Fruit fly (Drosophila melanogaster): ENCODE data around the gene CG11030.

CG11030 gene

DNA sequence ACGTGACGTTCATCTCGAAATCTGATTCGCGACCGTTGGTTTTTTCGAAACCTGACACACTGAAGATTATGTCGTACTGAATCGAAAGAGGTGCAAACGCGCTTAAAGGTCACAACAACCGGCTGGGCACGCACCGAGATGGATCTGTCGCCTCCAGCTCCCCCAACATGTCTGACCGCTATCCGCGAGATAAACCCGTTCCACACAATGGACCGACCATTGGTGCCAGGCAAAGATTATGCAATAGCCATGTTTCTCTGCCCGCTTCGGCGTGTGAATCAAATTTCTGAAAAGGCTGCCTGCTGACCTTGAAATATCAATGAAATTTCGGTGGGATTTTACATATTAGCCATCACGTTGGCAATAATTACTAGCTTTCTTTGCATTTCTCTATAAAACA lies 40.7 kb downstream of the CG11030 start:
- TF ChIP-seq noc (tag; optimal IDR thresholded peaks at IDR 0.05): no peak

dm6 chr2L:5766042-5766441 lies 41.6 kb downstream of the CG11030 start, which contains the start of gene obst-E:
Gene obst-E, minus strand, starts transcription at chr2L:5766142.
- no peak for TF ChIP-seq noc (tag; optimal IDR thresholded peaks at IDR 0.05)

DNA sequence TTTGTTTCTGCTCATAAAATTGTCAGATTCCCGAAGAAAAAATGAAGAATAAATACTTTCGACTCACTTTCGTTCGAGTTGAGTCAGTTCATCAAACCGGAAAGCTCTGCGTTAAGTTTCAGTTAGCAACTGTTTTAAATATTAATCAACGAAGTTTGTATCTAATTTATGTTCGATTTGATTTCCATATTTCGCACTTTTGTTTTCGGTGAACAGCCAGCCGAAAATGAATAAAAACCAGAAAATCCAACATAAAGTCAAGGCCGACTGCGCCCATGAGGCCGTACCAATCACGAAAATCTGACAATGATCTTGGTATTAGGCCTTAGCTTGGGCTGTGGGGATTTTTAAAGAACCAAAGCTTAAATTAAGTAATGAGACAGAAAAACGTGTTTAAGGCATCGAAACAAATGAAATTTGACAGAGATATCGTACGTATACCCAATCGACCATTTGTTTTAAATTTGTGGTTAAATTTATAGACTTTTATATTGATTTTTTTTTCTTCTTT lies 42.1 kb downstream of the CG11030 start:
- TF ChIP-seq noc (tag; optimal IDR thresholded peaks at IDR 0.05): no peak

dm6 chr2L:5771179-5771578 lies 46.7 kb downstream of the CG11030 start:
- TF ChIP-seq noc (tag; optimal IDR thresholded peaks at IDR 0.05): no peak

DNA sequence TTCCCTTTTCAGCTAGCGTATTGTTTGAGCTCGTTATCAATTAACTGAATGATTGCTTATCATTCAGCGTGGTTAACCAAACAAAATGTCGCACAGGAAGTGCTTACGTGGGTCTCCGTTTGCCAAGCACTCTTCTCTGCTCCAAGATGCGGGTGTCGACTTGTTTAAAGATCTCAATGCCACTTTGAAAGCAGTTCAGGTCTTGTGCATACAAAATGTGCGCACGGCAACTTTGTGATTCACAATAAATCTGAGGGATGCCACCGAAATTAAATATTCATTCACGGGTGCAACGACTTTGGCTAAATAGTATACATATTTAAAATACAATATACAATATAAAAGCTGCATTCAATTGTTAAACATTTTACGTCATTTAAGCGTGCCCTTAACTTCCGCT lies 47.8 kb downstream of the CG11030 start:
- TF ChIP-seq noc (tag; optimal IDR thresholded peaks at IDR 0.05): no peak

dm6 chr2L:5778157-5778556 lies 53.7 kb downstream of the CG11030 start:
- no peak for TF ChIP-seq noc (tag; optimal IDR thresholded peaks at IDR 0.05)

DNA sequence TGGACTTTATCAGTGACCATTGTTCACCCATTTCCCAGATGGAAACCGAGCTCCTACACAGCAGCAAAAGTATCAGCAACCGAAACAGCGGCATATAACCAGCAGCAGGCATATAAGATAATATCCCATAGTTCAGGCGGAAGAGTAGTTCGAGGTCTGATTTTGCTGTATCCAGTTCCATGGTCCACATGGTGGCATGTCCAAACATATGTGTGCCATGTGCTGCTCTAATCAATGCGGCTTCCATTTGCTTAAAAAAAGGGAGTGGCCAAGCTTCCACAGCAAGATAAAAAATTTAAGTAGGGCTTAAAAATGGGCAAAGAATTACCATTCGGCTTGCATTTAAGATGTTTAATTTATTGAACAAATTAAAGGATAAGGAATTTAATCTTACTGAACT lies 56.2 kb downstream of the CG11030 start:
- no peak for TF ChIP-seq noc (tag; optimal IDR thresholded peaks at IDR 0.05)

DNA sequence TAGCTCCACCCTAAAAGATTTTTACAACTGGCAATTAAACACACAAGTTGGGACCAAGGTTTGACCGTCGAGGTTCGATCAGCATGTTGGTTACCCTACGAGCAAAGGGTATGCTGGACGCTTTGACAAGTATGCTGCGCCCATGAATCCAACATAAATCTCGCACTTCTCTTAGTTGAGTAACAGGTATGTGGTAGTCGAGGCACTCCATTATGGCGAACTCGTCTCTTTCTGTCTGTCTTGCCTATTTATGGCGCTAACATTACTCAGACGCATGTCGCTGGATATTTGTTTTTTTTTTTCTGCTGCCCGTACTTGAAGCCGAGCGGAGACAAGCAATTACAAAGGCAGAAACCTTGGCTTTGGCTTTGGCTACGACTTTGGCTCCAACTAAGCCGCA lies 56.7 kb downstream of the CG11030 start:
- TF ChIP-seq noc (tag; optimal IDR thresholded peaks at IDR 0.05): no peak

DNA sequence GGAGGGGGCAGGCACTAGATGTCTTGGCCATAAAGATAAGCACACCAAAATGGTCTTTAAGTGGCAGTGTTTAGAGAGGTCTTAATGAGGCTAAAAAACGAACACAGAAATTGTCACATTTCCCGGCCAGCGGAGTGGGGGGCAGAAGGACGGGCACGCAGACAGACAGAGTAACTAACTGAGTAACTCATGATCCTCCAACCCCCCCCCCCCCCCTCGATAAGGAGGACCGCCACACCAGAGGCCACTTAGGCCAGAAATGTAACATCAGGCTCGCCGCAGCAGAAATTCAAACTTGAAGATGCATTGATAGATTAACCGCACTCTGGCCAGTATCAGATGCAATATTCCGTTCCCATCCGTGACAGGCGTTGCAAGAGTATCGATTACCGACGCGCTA lies 58.4 kb downstream of the CG11030 start:
- TF ChIP-seq noc (tag; optimal IDR thresholded peaks at IDR 0.05): no peak

DNA sequence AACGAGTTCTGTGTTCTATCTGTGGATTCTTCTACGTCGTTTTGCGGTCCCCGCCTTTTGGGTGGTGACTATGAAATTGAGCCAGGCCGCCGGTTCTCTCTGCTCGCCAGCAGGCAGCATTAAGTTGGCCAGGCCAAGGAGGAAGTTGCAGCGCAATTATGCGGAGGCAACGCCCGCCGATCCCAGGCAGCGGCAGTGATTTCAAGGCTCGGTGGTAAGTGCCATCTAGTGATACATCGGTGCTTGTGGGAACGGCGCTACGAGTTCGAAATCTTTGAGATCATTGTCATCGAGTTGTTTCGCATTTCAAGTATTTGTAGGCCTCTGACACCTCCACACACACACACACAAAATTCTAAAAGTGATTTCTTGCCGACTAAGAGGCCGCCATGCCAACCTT lies 59.3 kb downstream of the CG11030 start, which contains the start of gene CG31913:
Gene CG31913 (plus strand): TSS at position 301 of the 400 bp plus-strand sequence.
- TF ChIP-seq noc (tag; optimal IDR thresholded peaks at IDR 0.05): no peak

DNA sequence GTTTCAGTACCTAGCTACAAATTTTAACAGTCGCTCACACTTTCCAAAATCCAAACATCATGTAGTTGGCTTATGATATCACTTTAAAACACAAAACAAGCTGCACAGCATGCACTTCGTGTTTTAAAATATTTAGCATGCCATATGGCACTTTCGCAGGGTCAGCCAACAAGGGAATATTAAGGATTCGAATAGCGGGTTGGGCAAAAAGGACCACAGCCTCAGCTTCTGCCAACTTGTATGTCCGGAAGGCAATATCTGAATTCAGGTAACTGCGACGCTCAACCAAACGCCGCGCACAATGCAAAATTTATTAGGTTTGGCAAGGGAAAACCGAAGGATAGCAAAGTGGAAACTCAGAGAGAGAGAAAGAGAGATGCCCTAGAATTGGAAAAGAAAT lies 64.8 kb downstream of the CG11030 start:
- no peak for TF ChIP-seq noc (tag; optimal IDR thresholded peaks at IDR 0.05)

DNA sequence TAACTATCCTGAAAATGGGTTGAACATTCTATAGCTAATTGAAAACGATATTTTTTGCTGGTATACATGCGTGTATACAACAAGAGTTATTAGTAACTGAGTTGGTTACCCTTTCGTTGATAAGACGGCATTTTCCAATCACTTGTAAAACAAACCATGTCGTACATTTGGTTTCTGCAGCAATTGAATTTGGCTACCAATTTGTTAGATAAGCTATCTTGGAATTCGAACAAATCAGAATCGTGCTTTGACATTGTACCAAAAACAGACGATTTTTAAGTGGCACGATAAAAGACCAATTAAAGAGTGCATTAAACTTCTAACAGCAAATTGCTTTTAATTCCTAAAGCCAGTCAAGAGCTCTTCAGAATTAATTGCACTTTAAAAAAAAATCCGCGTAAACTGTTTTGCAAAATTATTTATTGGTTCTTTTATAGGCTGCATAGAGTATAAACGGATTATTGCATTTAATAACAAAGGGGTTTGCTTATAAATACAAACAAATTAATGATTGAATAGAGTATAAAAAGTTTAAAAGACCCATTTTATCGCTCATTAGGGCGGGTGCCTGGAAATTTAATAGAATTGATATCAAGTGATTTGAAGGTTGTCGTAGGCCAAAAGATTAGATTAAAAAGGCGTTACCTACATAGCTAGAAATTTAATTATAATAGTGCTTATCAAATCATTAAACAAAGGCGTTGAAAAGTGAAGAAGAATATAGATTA lies 66.5 kb downstream of the CG11030 start:
- no peak for TF ChIP-seq noc (tag; optimal IDR thresholded peaks at IDR 0.05)

DNA sequence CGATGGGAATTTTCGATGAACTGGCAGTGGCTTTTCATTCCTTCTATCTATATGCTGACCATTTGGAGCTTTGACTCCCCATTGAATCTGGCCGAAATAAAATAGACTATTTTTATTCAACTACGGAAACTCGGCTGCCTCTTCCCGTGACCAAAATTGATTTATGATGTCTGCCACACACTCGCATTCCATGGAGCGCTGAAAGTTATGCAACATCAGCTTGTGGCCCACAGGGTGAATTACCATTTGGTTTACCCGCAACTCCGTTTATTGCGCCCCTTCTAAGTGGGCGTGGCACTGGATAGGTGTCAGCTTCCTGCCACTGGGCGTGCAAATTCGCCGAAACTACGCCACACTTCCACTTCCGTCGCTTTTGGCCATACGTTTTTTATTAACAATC lies 68.6 kb downstream of the CG11030 start:
- no peak for TF ChIP-seq noc (tag; optimal IDR thresholded peaks at IDR 0.05)

DNA sequence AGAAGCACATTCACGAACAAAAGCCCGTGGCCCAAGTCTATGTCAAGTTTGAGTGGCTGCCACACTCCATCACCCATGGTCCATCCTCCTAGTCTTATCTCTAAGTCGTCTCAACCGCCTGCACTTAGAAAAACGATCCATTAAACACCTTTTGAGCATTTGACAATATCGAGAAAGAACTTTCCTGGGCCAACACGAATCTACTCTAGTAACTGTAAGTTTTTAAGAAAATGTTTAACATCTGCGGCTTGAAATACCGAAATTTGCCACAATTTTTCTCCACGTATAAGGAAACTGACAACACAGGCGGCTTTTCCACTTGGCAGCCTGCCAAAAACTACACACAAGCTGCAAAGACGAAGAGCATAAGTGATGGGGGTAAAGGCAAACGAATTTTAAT lies 70.7 kb downstream of the CG11030 start:
- no peak for TF ChIP-seq noc (tag; optimal IDR thresholded peaks at IDR 0.05)

dm6 chr2L:5797977-5798376 lies 73.5 kb downstream of the CG11030 start:
- no peak for TF ChIP-seq noc (tag; optimal IDR thresholded peaks at IDR 0.05)

DNA sequence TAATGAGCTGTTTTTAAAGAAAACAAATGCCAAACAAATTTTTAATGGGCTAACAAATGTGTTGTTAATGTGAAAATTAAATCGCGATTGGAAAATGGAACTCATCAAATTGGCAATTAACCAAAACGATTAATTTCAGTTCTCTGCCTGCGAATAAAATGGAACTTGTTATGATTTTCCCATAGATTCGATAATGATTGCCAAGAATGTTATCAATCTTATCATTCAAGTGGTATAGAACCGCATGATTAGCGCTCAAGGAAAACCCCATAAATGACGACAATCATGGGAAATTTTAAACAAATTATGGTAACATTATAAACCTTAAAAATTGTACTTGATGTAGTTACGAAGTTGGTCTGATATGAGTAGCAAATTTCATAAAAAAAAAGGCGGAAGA lies 74.2 kb downstream of the CG11030 start:
- TF ChIP-seq noc (tag; optimal IDR thresholded peaks at IDR 0.05): no peak

DNA sequence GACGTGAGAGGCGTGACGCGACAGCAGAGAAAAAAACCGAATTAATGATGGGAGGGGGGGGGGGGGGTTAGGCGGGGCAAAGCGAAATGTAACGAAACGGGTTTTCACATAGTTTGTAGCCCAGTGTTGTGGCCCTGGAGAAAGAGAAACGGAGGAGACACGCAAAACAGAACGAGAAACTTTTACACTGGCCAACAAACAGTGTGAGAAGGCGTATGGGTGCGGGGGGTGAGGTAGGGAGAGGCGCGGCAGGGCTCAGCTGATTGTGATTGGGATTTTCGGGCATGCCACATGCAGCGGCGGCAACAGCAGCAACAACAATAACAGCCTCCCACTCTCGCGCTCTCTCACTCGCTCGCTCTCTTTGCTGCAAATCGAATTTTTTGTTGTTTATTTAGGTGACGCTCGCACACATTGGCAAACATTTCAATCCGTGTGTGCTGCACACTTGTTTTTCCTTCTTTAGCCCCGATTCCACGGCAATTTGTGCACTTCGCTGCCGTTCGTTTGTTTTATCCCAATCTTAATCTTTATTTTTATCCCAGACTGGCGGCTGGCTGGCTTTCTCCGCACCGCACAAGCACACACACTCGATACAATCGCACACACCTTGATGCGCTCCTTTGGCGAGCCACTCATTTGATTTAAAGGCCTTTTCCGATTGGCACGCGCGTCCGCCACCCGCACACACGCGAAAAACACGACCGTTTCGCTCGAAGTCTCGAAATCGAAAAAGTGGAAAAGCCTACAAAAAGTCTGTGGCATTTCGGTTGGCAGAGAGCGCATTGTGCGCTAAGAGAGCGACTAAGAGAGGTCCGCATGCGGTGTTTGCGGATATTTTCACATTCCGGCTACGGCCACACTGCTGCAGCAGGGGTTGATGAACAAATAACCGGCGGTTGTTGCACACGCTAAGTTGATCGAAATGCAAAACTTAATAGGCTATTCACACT lies 75.3 kb downstream of the CG11030 start, which contains the start of gene CG9171:
Gene CG9171 (minus strand): TSS at position 819 of the 953 bp plus-strand sequence.
- TF ChIP-seq noc (tag; optimal IDR thresholded peaks at IDR 0.05): no peak

Data from whole organism, larva.